Worm (Caenorhabditis elegans) whole organism, late embryonic: Measurements from ENCODE around the gene pdfr-1.

ENCODE experiments used
- F13H6.1 ChIP-seq: sonication (generic microtip); optimal IDR thresholded peaks from 2 replicates; lab custom pipeline; 2016; ENCODE audit warnings: missing genetic modification characterization, missing compliant biosample characterization
- K09A11.1 ChIP-seq: sonication (generic microtip); optimal IDR thresholded peaks from 2 replicates; lab custom pipeline; 2017; ENCODE audit warnings: antibody characterized with exemption, mild to moderate bottlenecking, missing genetic modification characterization, missing compliant biosample characterization; ENCODE audit not compliant: insufficient read depth
- T23F11.4 ChIP-seq: fragments of 200-800 bp; sonication (Bioruptor generic); optimal IDR thresholded peaks from 2 replicates; lab custom pipeline; 2018; ENCODE audit warnings: mild to moderate bottlenecking, missing genetic modification characterization, missing compliant biosample characterization
- ceh-14 ChIP-seq: sonication (generic microtip); optimal IDR thresholded peaks from 2 replicates; lab custom pipeline; 2016; ENCODE audit warnings: missing genotype, missing genetic modification characterization, missing compliant biosample characterization
- ceh-18 ChIP-seq: sonication (generic microtip); optimal IDR thresholded peaks from 2 replicates; lab custom pipeline; 2016; ENCODE audit warnings: missing genetic modification characterization, missing compliant biosample characterization
- ceh-31 ChIP-seq: sonication (generic microtip); optimal IDR thresholded peaks from 2 replicates; lab custom pipeline; 2016; ENCODE audit warnings: missing genetic modification characterization, missing compliant biosample characterization
- ceh-34 ChIP-seq: sonication (generic microtip); optimal IDR thresholded peaks from 2 replicates; lab custom pipeline; 2016; ENCODE audit warnings: mild to moderate bottlenecking, missing genetic modification characterization, missing compliant biosample characterization
- ceh-45 ChIP-seq: fragments of 200-800 bp; sonication (Bioruptor generic); IDR thresholded peaks from 2 replicates; pipeline ENCODE4 v1.3.6; 2022; ENCODE audit warnings: missing genetic modification reagents, missing genetic modification characterization, missing compliant biosample characterization
- ceh-6 ChIP-seq: fragments of 200-800 bp; sonication (Bioruptor generic); optimal IDR thresholded peaks from 2 replicates; lab custom pipeline; 2018; ENCODE audit warnings: mild to moderate bottlenecking, missing genetic modification characterization, missing compliant biosample characterization
- che-1 ChIP-seq: sonication (generic microtip); optimal IDR thresholded peaks from 2 replicates; lab custom pipeline; 2016; ENCODE audit warnings: mild to moderate bottlenecking, missing genetic modification characterization, missing compliant biosample characterization
- dmd-4 ChIP-seq: sonication (generic microtip); optimal IDR thresholded peaks from 2 replicates; lab custom pipeline; 2016; ENCODE audit warnings: borderline replicate concordance, missing genetic modification characterization, missing compliant biosample characterization
- dve-1 ChIP-seq: sonication (generic microtip); optimal IDR thresholded peaks from 2 replicates; lab custom pipeline; 2017; ENCODE audit warnings: antibody characterized with exemption, mild to moderate bottlenecking, missing genetic modification characterization, missing compliant biosample characterization
- elt-4 ChIP-seq: sonication (generic microtip); optimal IDR thresholded peaks from 2 replicates; lab custom pipeline; 2016; ENCODE audit warnings: missing genetic modification characterization, missing compliant biosample characterization
- ets-4 ChIP-seq: sonication (generic microtip); optimal IDR thresholded peaks from 2 replicates; lab custom pipeline; 2016; ENCODE audit warnings: missing genetic modification characterization, missing compliant biosample characterization
- gmeb-2 ChIP-seq: sonication (generic microtip); optimal IDR thresholded peaks from 2 replicates; lab custom pipeline; 2016; ENCODE audit warnings: missing genetic modification characterization, inconsistent platforms, missing compliant biosample characterization
- hlh-13 ChIP-seq: fragments of 200-800 bp; sonication (Bioruptor generic); optimal IDR thresholded peaks from 2 replicates; lab custom pipeline; 2018; ENCODE audit warnings: mild to moderate bottlenecking, missing genetic modification characterization, missing compliant biosample characterization
- hlh-15 ChIP-seq: sonication (generic microtip); optimal IDR thresholded peaks from 2 replicates; lab custom pipeline; 2016; ENCODE audit warnings: missing genetic modification characterization, missing compliant biosample characterization
- hlh-30 ChIP-seq: sonication (generic microtip); optimal IDR thresholded peaks from 2 replicates; lab custom pipeline; 2017; ENCODE audit warnings: antibody characterized with exemption, missing genetic modification characterization, missing compliant biosample characterization; ENCODE audit not compliant: insufficient read depth
- hlh-6 ChIP-seq: sonication (generic microtip); optimal IDR thresholded peaks from 2 replicates; lab custom pipeline; 2016; ENCODE audit warnings: missing genotype, missing genetic modification characterization, missing compliant biosample characterization
- lin-11 ChIP-seq: fragments of 200-800 bp; sonication (Bioruptor generic); optimal IDR thresholded peaks from 2 replicates; lab custom pipeline; 2018; ENCODE audit warnings: mild to moderate bottlenecking, missing genetic modification characterization, missing compliant biosample characterization
- nfya-1 ChIP-seq: sonication (generic microtip); optimal IDR thresholded peaks from 2 replicates; lab custom pipeline; 2017; ENCODE audit warnings: missing genetic modification characterization, mild to moderate bottlenecking, missing compliant biosample characterization, antibody characterized with exemption, moderate library complexity
- nhr-232 ChIP-seq: sonication (generic microtip); optimal IDR thresholded peaks from 2 replicates; lab custom pipeline; 2016; ENCODE audit warnings: missing genetic modification characterization, missing compliant biosample characterization
- npax-4 ChIP-seq: sonication (generic microtip); optimal IDR thresholded peaks from 2 replicates; lab custom pipeline; 2016; ENCODE audit warnings: missing genetic modification characterization, missing compliant biosample characterization
- pha-2 ChIP-seq: sonication (generic microtip); optimal IDR thresholded peaks from 2 replicates; lab custom pipeline; 2017; ENCODE audit warnings: mild to moderate bottlenecking, missing genetic modification characterization, missing compliant biosample characterization
- pha-4 ChIP-seq: fragments of 150-350 bp; optimal IDR thresholded peaks from 2 replicates; lab custom pipeline; 2018; ENCODE audit warnings: missing biosample characterization, missing genetic modification reagents, missing genetic modification characterization
- ref-2 ChIP-seq: sonication (generic microtip); optimal IDR thresholded peaks from 2 replicates; lab custom pipeline; 2016; ENCODE audit warnings: missing genetic modification characterization, missing compliant biosample characterization
- sox-4 ChIP-seq: sonication (generic microtip); optimal IDR thresholded peaks from 2 replicates; lab custom pipeline; 2017; ENCODE audit warnings: mild to moderate bottlenecking, missing genetic modification characterization, inconsistent platforms, missing compliant biosample characterization
- tbx-2 ChIP-seq: sonication (generic microtip); optimal IDR thresholded peaks from 2 replicates; lab custom pipeline; 2016; ENCODE audit warnings: missing genetic modification characterization, missing compliant biosample characterization
- ttx-3 ChIP-seq: sonication (generic microtip); optimal IDR thresholded peaks from 2 replicates; lab custom pipeline; 2016; ENCODE audit warnings: missing genetic modification reagents, missing genetic modification characterization, missing compliant biosample characterization
- unc-42 ChIP-seq: sonication (generic microtip); optimal IDR thresholded peaks from 2 replicates; lab custom pipeline; 2016; ENCODE audit warnings: missing genotype, missing genetic modification characterization, missing compliant biosample characterization
- unc-55 ChIP-seq: sonication (generic microtip); optimal IDR thresholded peaks from 2 replicates; lab custom pipeline; 2017; ENCODE audit warnings: missing biosample characterization, missing genetic modification reagents, missing genetic modification characterization
- ztf-16 ChIP-seq: sonication (generic microtip); optimal IDR thresholded peaks from 2 replicates; lab custom pipeline; 2017; ENCODE audit warnings: missing genetic modification characterization, missing compliant biosample characterization

Gene pdfr-1

DNA sequence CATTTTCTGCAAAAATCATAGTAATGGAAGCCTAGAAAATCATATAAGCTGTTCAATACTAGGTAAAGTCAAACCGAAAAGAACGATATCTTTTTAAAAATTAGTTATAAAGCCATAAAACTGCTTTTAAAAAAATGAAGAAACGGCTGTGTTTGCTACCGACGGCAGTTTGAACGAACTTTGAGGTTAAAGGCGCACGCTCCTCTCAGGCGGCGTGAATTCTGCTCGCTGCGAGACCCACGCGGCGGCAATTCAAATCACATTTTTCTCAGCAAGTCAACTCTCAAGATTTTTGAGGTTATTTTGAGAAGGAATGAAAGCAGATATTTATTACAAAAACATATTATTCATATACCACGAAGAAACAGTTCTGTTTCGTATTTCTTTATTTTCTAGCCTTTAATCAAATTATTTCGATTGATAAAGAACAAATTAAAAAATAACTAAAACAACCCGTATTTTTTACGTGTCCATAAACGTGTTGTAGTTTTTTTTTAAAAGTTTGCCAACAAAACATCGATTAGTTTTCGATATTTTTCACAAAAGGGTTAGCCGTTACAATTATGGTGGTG lies 43.7 kb downstream of the pdfr-1 start, which contains the start of the genes mdh-2 and F20H11.4 (continued):
- TF ChIP-seq nhr-232 (tag; lab: Kevin White, UChicago), result no peak
- peak; percentile 50 for TF ChIP-seq dve-1 (tag; lab: Kevin White, UChicago)

DNA sequence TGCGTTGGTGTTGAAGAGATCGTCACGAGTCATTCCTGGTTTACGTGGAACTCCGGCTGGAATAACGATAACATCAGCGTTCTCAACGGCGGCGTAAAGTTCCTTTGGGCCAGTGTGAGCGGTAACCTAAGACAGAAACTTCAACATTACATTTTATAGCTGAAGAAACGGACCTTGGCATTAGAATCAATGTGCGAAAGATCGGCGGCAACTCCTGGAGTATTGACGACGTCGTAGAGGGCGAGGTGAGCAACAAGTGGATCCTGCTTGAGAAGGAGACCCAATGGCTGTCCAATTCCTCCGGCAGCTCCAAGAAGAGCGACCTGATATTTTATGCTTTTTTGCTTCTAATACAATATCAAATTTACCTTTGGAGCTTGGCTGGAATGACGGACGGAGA lies 44.2 kb downstream of the pdfr-1 start:
- no peak for TF ChIP-seq che-1 (tag; lab: Kevin White, UChicago)
- TF ChIP-seq lin-11, result no peak
- TF ChIP-seq ceh-14 (tag; lab: Kevin White, UChicago), result no peak
- no peak for TF ChIP-seq ttx-3
- TF ChIP-seq ceh-45 (GFP tag; lab: Robert Waterston, UW), result no peak

DNA sequence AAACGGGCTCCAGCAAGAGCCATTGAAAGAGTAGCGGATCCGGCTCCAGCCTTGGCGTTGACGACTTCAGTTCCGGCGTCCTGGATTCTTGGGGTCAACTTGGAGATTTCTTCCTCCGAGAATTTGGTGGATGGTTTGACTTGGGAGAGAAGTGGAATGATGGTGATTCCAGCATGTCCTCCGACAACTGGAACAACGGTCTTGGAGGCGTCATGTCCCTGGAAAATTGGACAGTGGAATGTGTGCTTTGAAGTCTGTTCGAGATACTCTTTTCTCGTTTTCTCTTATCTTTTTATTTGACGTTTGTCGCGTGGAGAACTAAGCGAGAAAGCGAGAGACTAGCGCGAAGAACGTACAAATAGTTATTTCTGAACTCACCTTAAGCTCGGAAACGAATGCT lies 44.8 kb downstream of the pdfr-1 start:
- TF ChIP-seq npax-4 (tag; lab: Kevin White, UChicago), result no peak
- TF ChIP-seq ztf-16 (tag; lab: Kevin White, UChicago), result no peak
- TF ChIP-seq gmeb-2 (tag; lab: Kevin White, UChicago), result no peak
- TF ChIP-seq hlh-13 (GFP tag; lab: Kevin White, UChicago), result no peak
- TF ChIP-seq hlh-15, result no peak
- no peak for TF ChIP-seq sox-4 (tag; lab: Kevin White, UChicago)
- TF ChIP-seq K09A11.1 (tag; lab: Kevin White, UChicago), result no peak
- TF ChIP-seq ref-2, result no peak
- TF ChIP-seq nhr-232 (tag; lab: Kevin White, UChicago), result no peak
- TF ChIP-seq dmd-4 (tag; lab: Kevin White, UChicago), result no peak
- no peak for TF ChIP-seq ets-4 (tag; lab: Kevin White, UChicago)
- no peak for TF ChIP-seq ttx-3
- TF ChIP-seq ceh-34, result no peak
- no peak for TF ChIP-seq ceh-6 (GFP tag; lab: Kevin White, UChicago)
- no peak for TF ChIP-seq F13H6.1

DNA sequence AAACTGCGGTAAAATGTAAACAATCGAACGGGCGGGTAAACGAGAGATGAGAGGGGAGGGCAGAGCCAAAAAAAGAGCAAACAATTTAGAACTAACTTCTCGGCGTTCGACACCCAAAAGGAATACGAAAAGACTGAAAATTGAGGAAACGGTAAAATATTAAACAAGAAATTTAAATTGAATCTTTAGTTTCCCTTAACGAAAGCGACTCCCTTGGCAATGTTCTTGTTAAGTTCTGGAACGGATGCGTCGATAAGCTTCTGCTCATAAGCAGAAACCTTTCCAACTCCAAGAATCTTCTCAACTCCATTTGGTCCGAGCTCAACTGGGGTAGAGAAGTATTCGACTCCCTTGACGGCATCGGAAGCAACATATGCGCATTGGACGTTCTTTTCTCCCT lies 45.2 kb downstream of the pdfr-1 start:
- TF ChIP-seq unc-55 (GFP tag; lab: Kevin White, UChicago) (no peak), ceh-6 (GFP tag; lab: Kevin White, UChicago) (no peak), lin-11 (no peak), elt-4 (tag; lab: Kevin White, UChicago) (no peak), ref-2 (no peak), ceh-34 (no peak), pha-4 (tag; lab: Kevin White, UChicago) (no peak), pha-2 (tag; lab: Kevin White, UChicago) (no peak), unc-42 (tag; lab: Kevin White, UChicago) (no peak), hlh-6 (tag; lab: Kevin White, UChicago) (no peak)

DNA sequence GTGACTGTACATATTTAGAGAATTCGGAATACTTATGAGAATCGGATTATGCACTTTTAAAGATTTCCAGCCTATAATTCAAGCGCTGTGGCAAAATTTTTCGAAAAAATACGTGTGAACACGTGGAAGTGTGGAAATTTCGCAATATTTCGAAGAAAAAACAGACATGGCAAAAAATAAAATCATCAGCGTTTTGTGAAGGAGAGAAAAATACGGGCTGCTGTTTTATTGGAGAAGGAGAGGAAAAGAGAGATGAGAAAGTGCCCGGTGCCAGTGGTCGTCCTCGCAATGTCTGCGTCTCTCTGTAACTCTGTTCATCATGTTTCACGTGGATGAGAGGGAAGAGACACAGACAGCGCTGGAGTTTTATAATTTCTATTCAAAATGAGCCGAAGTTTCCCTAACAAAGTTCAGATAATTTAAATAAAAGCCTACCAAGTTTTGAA lies 45.8 kb downstream of the pdfr-1 start:
- TF ChIP-seq T23F11.4 (GFP tag; lab: Kevin White, UChicago) (no peak), nfya-1 (tag; lab: Kevin White, UChicago) (peak; percentile 80), unc-42 (tag; lab: Kevin White, UChicago) (peak; percentile 27), ref-2 (peak; percentile 26), ets-4 (tag; lab: Kevin White, UChicago) (no peak), ceh-31 (peak; percentile 13), unc-55 (GFP tag; lab: Kevin White, UChicago) (peak; percentile 80), hlh-13 (GFP tag; lab: Kevin White, UChicago) (no peak), tbx-2 (tag; lab: Kevin White, UChicago) (peak; percentile 3), ceh-18 (tag; lab: Kevin White, UChicago) (peak; percentile 11), hlh-30 (tag; lab: Kevin White, UChicago) (peak; percentile 61), ceh-14 (tag; lab: Kevin White, UChicago) (peak; percentile 17)
